ENCODE assay signal across 2 fruit fly cellular contexts in genomic region chr3R:19255255-19255654, dm6.
TF ChIP-seq lines count a peak whose summit lies in the region.

No protein-coding gene starts in this region.

TF ChIP-seq in whole organism, embryonic, 481 proteins besides CTCF, POLR2A, EP300 and RAD21 (continued from another document):
- TF ChIP-seq nom (GFP tag; optimal IDR thresholded peaks at IDR 0.05; lab: Kevin White, UChicago) (peak; percentile 3), Xrp1 (GFP tag; IDR thresholded peaks at IDR 0.05; lab: Robert Waterston, UW) (no peak), Usf (GFP tag; optimal IDR thresholded peaks at IDR 0.05; lab: Kevin White, UChicago) (no peak), caup (GFP tag; optimal IDR thresholded peaks at IDR 0.05; lab: Kevin White, UChicago; ENCODE audit: severe bottlenecking) (no peak), gem (tag; optimal IDR thresholded peaks at IDR 0.05; lab: Kevin White, UChicago) (peak; percentile 6), CG13296 (GFP tag; optimal IDR thresholded peaks at IDR 0.05; lab: Kevin White, UChicago) (no peak), ato (GFP tag; IDR thresholded peaks at IDR 0.05; lab: Robert Waterston, UW; ENCODE audit: partially characterized antibody) (no peak), CG1792 (GFP tag; optimal IDR thresholded peaks at IDR 0.05; lab: Kevin White, UChicago) (no peak), zfh1 (GFP tag; IDR thresholded peaks at IDR 0.05; lab: Robert Waterston, UW) (peak; percentile 37; the same call in 2 of the 3 replicates), D19B (GFP tag; optimal IDR thresholded peaks at IDR 0.05; lab: Kevin White, UChicago) (no peak), sisA (GFP tag; IDR thresholded peaks at IDR 0.05; lab: Robert Waterston, UW) (0 out of 2 replicates have a peak, but pooled peaks have one; percentile 24), tin (GFP tag; optimal IDR thresholded peaks at IDR 0.05; lab: Kevin White, UChicago) (no peak), sens (GFP tag; lab: Kevin White, UChicago) (peak; percentile 7), CG1529 (GFP tag; optimal IDR thresholded peaks at IDR 0.05; lab: Kevin White, UChicago) (no peak), emc (GFP tag; optimal IDR thresholded peaks at IDR 0.05; lab: Kevin White, UChicago) (no peak)

TF ChIP-seq in whole organism, prepupa, 60 proteins besides CTCF, POLR2A, EP300 and RAD21 (continued from another document):
- TF ChIP-seq CG1621 (tag; optimal IDR thresholded peaks at IDR 0.05; lab: Kevin White, UChicago) (peak; percentile 36), Lpt (GFP tag; optimal IDR thresholded peaks at IDR 0.05; lab: Kevin White, UChicago) (peak; percentile 35), esn (GFP tag; optimal IDR thresholded peaks at IDR 0.05; lab: Kevin White, UChicago) (peak; percentile 26), CG10631 (GFP tag; optimal IDR thresholded peaks at IDR 0.05; lab: Kevin White, UChicago) (peak; percentile 71), lz (GFP tag; optimal IDR thresholded peaks at IDR 0.05; lab: Kevin White, UChicago) (peak; percentile 13), CG11902 (GFP tag; optimal IDR thresholded peaks at IDR 0.05; lab: Kevin White, UChicago) (peak; percentile 13), achi (GFP tag; optimal IDR thresholded peaks at IDR 0.05; lab: Kevin White, UChicago) (peak; percentile 54), dsx (GFP tag; optimal IDR thresholded peaks at IDR 0.05; lab: Kevin White, UChicago; ENCODE audit: poor library complexity, severe bottlenecking) (peak; percentile 50), spab (GFP tag; optimal IDR thresholded peaks at IDR 0.05; lab: Kevin White, UChicago) (peak; percentile 52), Blimp-1 (GFP tag; optimal IDR thresholded peaks at IDR 0.05; lab: Kevin White, UChicago) (no peak), CG8632 (GFP tag; optimal IDR thresholded peaks at IDR 0.05; lab: Kevin White, UChicago) (peak; percentile 7), Met (GFP tag; optimal IDR thresholded peaks at IDR 0.05; lab: Kevin White, UChicago) (peak; percentile 9), topi (GFP tag; optimal IDR thresholded peaks at IDR 0.05; lab: Kevin White, UChicago) (peak; percentile 44), CG15336 (GFP tag; IDR thresholded peaks at IDR 0.05; lab: Robert Waterston, UW) (peak; percentile 72), Gug (GFP tag; IDR thresholded peaks at IDR 0.05; lab: Robert Waterston, UW) (peak; percentile 48), Sox15 (GFP tag; optimal IDR thresholded peaks at IDR 0.05; lab: Kevin White, UChicago) (no peak), cyc (GFP tag; optimal IDR thresholded peaks at IDR 0.05; lab: Kevin White, UChicago) (peak; percentile 52), CG11762 (GFP tag; optimal IDR thresholded peaks at IDR 0.05; lab: Kevin White, UChicago; ENCODE audit: insufficient read depth) (peak; percentile 21), Hr4 (GFP tag; optimal IDR thresholded peaks at IDR 0.05; lab: Kevin White, UChicago) (peak; percentile 23), vri (GFP tag; optimal IDR thresholded peaks at IDR 0.05; lab: Kevin White, UChicago) (no peak), Hr39 (GFP tag; optimal IDR thresholded peaks at IDR 0.05; lab: Kevin White, UChicago) (no peak), CG6163 (GFP tag; IDR thresholded peaks at IDR 0.05; lab: Robert Waterston, UW) (peak; percentile 88), CG32006 (GFP tag; optimal IDR thresholded peaks at IDR 0.05; lab: Kevin White, UChicago) (peak; percentile 66), fkh (GFP tag; optimal IDR thresholded peaks at IDR 0.05; lab: Kevin White, UChicago) (no peak), CG6808 (GFP tag; optimal IDR thresholded peaks at IDR 0.05; lab: Kevin White, UChicago) (peak; percentile 55), svp (GFP tag; lab: Kevin White, UChicago) (peak; percentile 77), Eip93F (GFP tag; optimal IDR thresholded peaks at IDR 0.05; lab: Kevin White, UChicago) (no peak), CG8119 (GFP tag; IDR thresholded peaks at IDR 0.05; lab: Robert Waterston, UW) (peak; percentile 63), eg (GFP tag; IDR thresholded peaks at IDR 0.05; lab: Robert Waterston, UW) (peak; percentile 79), net (GFP tag; optimal IDR thresholded peaks at IDR 0.05; lab: Kevin White, UChicago) (peak; percentile 29), OdsH (GFP tag; optimal IDR thresholded peaks at IDR 0.05; lab: Kevin White, UChicago) (peak; percentile 49), CG34406 (GFP tag; optimal IDR thresholded peaks at IDR 0.05; lab: Kevin White, UChicago) (peak; percentile 18), CG11294 (GFP tag; IDR thresholded peaks at IDR 0.05; lab: Robert Waterston, UW) (peak; percentile 47; the same call in 1 of the 2 replicates), Smox (GFP tag; optimal IDR thresholded peaks at IDR 0.05; lab: Kevin White, UChicago) (no peak), CG9139 (GFP tag; optimal IDR thresholded peaks at IDR 0.05; lab: Kevin White, UChicago) (no peak), CG3032 (tag; optimal IDR thresholded peaks at IDR 0.05; lab: Kevin White, UChicago) (peak; percentile 62)
TF ChIP-seq in whole organism, prepupa: peak in this region for 44.
